Worm (Caenorhabditis elegans) whole organism, late embryonic: ENCODE results near the gene hpo-28.

Source experiments
- C38D4.7 ChIP-seq: fragments of 200-800 bp; sonication (Bioruptor generic); optimal IDR thresholded peaks from 2 replicates; lab custom pipeline; 2018; ENCODE audit warnings: mild to moderate bottlenecking, missing genetic modification characterization, moderate library complexity, missing compliant biosample characterization
- T23F11.4 ChIP-seq: fragments of 200-800 bp; sonication (Bioruptor generic); optimal IDR thresholded peaks from 2 replicates; lab custom pipeline; 2018; ENCODE audit warnings: mild to moderate bottlenecking, missing genetic modification characterization, missing compliant biosample characterization
- ahr-1 ChIP-seq: sonication (generic microtip); optimal IDR thresholded peaks from 2 replicates; lab custom pipeline; 2016; ENCODE audit warnings: missing genetic modification characterization, missing compliant biosample characterization
- ceh-18 ChIP-seq: sonication (generic microtip); optimal IDR thresholded peaks from 2 replicates; lab custom pipeline; 2016; ENCODE audit warnings: missing genetic modification characterization, missing compliant biosample characterization
- ceh-30 ChIP-seq: fragments of 150-350 bp; optimal IDR thresholded peaks from 2 replicates; lab custom pipeline; 2014; ENCODE audit warnings: missing biosample characterization, missing genetic modification characterization
- ceh-6 ChIP-seq: fragments of 200-800 bp; sonication (Bioruptor generic); optimal IDR thresholded peaks from 2 replicates; lab custom pipeline; 2018; ENCODE audit warnings: mild to moderate bottlenecking, missing genetic modification characterization, missing compliant biosample characterization
- ceh-9 ChIP-seq: sonication (generic microtip); optimal IDR thresholded peaks from 2 replicates; lab custom pipeline; 2016; ENCODE audit warnings: mild to moderate bottlenecking, missing genetic modification characterization, inconsistent platforms, missing compliant biosample characterization
- dmd-4 ChIP-seq: sonication (generic microtip); optimal IDR thresholded peaks from 2 replicates; lab custom pipeline; 2016; ENCODE audit warnings: borderline replicate concordance, missing genetic modification characterization, missing compliant biosample characterization
- dve-1 ChIP-seq: sonication (generic microtip); optimal IDR thresholded peaks from 2 replicates; lab custom pipeline; 2017; ENCODE audit warnings: antibody characterized with exemption, mild to moderate bottlenecking, missing genetic modification characterization, missing compliant biosample characterization
- elt-2 ChIP-seq: sonication (generic microtip); optimal IDR thresholded peaks from 2 replicates; lab custom pipeline; 2016; ENCODE audit warnings: missing genetic modification reagents, missing genetic modification characterization, missing compliant biosample characterization
- ets-4 ChIP-seq: sonication (generic microtip); optimal IDR thresholded peaks from 2 replicates; lab custom pipeline; 2016; ENCODE audit warnings: missing genetic modification characterization, missing compliant biosample characterization
- fax-1 ChIP-seq: sonication (generic microtip); optimal IDR thresholded peaks from 2 replicates; lab custom pipeline; 2016; ENCODE audit warnings: missing genotype, missing genetic modification characterization, missing compliant biosample characterization
- fkh-10 ChIP-seq: fragments of 150-350 bp; optimal IDR thresholded peaks from 2 replicates; lab custom pipeline; 2014; ENCODE audit warnings: missing biosample characterization, missing genetic modification reagents, missing genetic modification characterization
- hlh-30 ChIP-seq: sonication (generic microtip); optimal IDR thresholded peaks from 2 replicates; lab custom pipeline; 2017; ENCODE audit warnings: antibody characterized with exemption, missing genetic modification characterization, missing compliant biosample characterization; ENCODE audit not compliant: insufficient read depth
- hlh-6 ChIP-seq: sonication (generic microtip); optimal IDR thresholded peaks from 2 replicates; lab custom pipeline; 2016; ENCODE audit warnings: missing genotype, missing genetic modification characterization, missing compliant biosample characterization
- mec-3 ChIP-seq: sonication (generic microtip); optimal IDR thresholded peaks from 2 replicates; lab custom pipeline; 2016; ENCODE audit warnings: borderline replicate concordance, missing genetic modification characterization, missing compliant biosample characterization
- nfya-1 ChIP-seq: sonication (generic microtip); optimal IDR thresholded peaks from 2 replicates; lab custom pipeline; 2017; ENCODE audit warnings: missing genetic modification characterization, mild to moderate bottlenecking, missing compliant biosample characterization, antibody characterized with exemption, moderate library complexity
- npax-4 ChIP-seq: sonication (generic microtip); optimal IDR thresholded peaks from 2 replicates; lab custom pipeline; 2016; ENCODE audit warnings: missing genetic modification characterization, missing compliant biosample characterization
- pag-3 ChIP-seq: sonication (generic microtip); optimal IDR thresholded peaks from 2 replicates; lab custom pipeline; 2016; ENCODE audit warnings: missing compliant biosample characterization, missing genetic modification characterization, borderline replicate concordance
- pat-9 ChIP-seq: fragments of 200-800 bp; sonication (Bioruptor generic); optimal IDR thresholded peaks from 2 replicates; lab custom pipeline; 2018; ENCODE audit warnings: mild to moderate bottlenecking, missing genetic modification characterization, moderate library complexity, missing compliant biosample characterization
- pax-1 ChIP-seq: fragments of 150-350 bp; optimal IDR thresholded peaks from 2 replicates; lab custom pipeline; 2014; ENCODE audit warnings: missing biosample characterization, missing genetic modification characterization
- rnt-1 ChIP-seq: sonication (generic microtip); optimal IDR thresholded peaks from 2 replicates; lab custom pipeline; 2016; ENCODE audit warnings: missing genetic modification characterization, missing compliant biosample characterization
- sox-2 ChIP-seq: fragments of 200-800 bp; sonication (Bioruptor generic); IDR thresholded peaks from 2 replicates; pipeline ENCODE4 v1.3.6; 2022; ENCODE audit warnings: missing genetic modification reagents, missing genetic modification characterization, missing compliant biosample characterization
- sox-4 ChIP-seq: sonication (generic microtip); optimal IDR thresholded peaks from 2 replicates; lab custom pipeline; 2017; ENCODE audit warnings: mild to moderate bottlenecking, missing genetic modification characterization, inconsistent platforms, missing compliant biosample characterization
- syd-9 ChIP-seq: sonication (generic microtip); optimal IDR thresholded peaks from 2 replicates; lab custom pipeline; 2016; ENCODE audit warnings: mild to moderate bottlenecking, missing genetic modification characterization, moderate library complexity, missing compliant biosample characterization
- tbx-2 ChIP-seq: sonication (generic microtip); optimal IDR thresholded peaks from 2 replicates; lab custom pipeline; 2016; ENCODE audit warnings: missing genetic modification characterization, missing compliant biosample characterization
- unc-3 ChIP-seq, 2 experiments: fragments of 200-800 bp in 1 of 2; sonication (Bioruptor generic) in 1 of 2; sonication (generic microtip) in 1 of 2; conservative IDR thresholded peaks in 1 of 2; optimal IDR thresholded peaks in 1 of 2; 2 replicates each; pipeline versions ENCODE4 v1.3.6 to Lab custom; 2016 to 2022; ENCODE audit warnings: missing compliant biosample characterization in 2 of 2, missing genetic modification characterization in 2 of 2, missing genetic modification reagents in 1 of 2
- unc-55 ChIP-seq: sonication (generic microtip); optimal IDR thresholded peaks from 2 replicates; lab custom pipeline; 2017; ENCODE audit warnings: missing biosample characterization, missing genetic modification reagents, missing genetic modification characterization
- zip-5 ChIP-seq: sonication (generic microtip); optimal IDR thresholded peaks from 2 replicates; lab custom pipeline; 2016; ENCODE audit warnings: missing genetic modification characterization, missing compliant biosample characterization

Gene hpo-28

ce11 chrIII:5714984-5715454, 5.9 kb upstream of the hpo-28 start:
- TF ChIP-seq mec-3 (tag; lab: Kevin White, UChicago) (no peak), ceh-18 (tag; lab: Kevin White, UChicago) (no peak)

DNA sequence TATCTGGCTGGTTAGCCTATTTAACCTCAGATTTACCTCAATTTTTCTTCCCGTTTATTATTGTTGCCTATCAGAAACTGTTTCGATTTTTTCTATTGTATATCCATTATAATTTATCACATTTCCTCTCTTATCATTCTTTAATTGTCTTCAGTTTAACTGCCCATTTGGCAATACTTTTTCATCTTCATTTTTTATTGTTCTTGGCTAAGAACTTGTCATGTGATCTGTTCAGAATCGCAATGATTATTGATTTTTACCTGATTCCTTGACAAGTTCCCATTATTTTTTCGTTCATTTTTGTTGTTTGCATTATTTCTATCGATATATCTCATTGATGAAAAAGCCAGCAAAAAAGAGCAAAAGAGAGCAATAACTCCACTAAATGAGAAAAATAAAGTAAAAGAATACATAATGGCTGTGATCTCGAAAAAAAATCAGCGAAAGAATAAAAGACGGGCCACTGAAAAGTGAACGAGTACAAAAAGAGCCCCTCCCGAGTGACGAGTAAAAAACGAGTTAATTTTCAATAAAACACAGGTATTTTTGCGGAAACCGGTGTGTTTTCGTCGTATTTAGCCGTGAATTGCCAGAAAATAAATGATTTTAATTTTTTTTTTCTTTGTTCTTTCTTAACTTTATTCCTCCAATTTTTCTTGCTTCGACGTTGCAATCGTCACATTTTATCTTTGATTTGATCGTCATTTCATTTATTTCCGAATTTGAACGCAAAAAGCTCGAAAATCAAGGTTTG, 5.3 kb upstream of the hpo-28 start, which contains the start of gene arf-1:
arf-1 (plus strand) TSS at position 657 of the 754 bp plus-strand sequence.
- no peak for TF ChIP-seq unc-3 (GFP tag; conservative IDR thresholded peaks at IDR 0.05; lab: Robert Waterston, UW)
- no peak for TF ChIP-seq unc-3 (tag; optimal IDR thresholded peaks at IDR 0.05; lab: Kevin White, UChicago)
- TF ChIP-seq mec-3 (tag; lab: Kevin White, UChicago), result no peak
- TF ChIP-seq syd-9 (tag; lab: Kevin White, UChicago), result no peak

- TF ChIP-seq zip-5, result no peak
- TF ChIP-seq dve-1 (tag; lab: Kevin White, UChicago), result no peak
- no peak for TF ChIP-seq ceh-30
- TF ChIP-seq unc-3 (GFP tag; conservative IDR thresholded peaks at IDR 0.05; lab: Robert Waterston, UW), result no peak
- no peak for TF ChIP-seq unc-3 (tag; optimal IDR thresholded peaks at IDR 0.05; lab: Kevin White, UChicago)
Observed at ce11 chrIII:5711881-5712643, 2.9 kb upstream of the hpo-28 start.

DNA sequence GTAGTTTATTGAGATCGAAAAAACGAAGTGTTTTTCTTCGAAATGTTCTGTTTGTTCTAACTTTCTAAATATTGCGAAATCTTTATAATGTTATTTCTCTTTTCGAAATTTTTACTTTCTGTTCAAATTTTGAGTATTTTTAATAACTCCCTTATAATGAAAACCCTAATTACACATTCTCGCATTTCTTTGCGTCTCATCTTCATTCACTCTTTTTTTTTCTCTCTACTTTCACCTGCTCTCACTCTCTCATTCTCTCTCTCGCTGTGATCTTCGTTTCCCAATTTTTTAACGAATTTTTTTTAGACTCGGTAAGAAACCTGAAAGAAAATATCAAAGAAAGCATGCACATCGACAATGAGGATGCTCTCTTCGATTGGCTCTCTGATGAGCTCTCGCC, 2.1 kb upstream of the hpo-28 start, which contains the start of gene rbm-26:
rbm-26 (plus strand) TSS at position 301 of the 400 bp plus-strand sequence.
- TF ChIP-seq C38D4.7 (GFP tag; lab: Kevin White, UChicago), result no peak
- no peak for TF ChIP-seq hlh-30 (tag; lab: Kevin White, UChicago)
- no peak for TF ChIP-seq fax-1 (tag; lab: Kevin White, UChicago)
- no peak for TF ChIP-seq rnt-1
- TF ChIP-seq pag-3 (tag; lab: Kevin White, UChicago), result no peak
- TF ChIP-seq pax-1 (tag; lab: Kevin White, UChicago), result no peak
- no peak for TF ChIP-seq ahr-1
- TF ChIP-seq T23F11.4, result no peak
- no peak for TF ChIP-seq ceh-18 (tag; lab: Kevin White, UChicago)
- TF ChIP-seq, all 69 proteins: peak for 0

DNA sequence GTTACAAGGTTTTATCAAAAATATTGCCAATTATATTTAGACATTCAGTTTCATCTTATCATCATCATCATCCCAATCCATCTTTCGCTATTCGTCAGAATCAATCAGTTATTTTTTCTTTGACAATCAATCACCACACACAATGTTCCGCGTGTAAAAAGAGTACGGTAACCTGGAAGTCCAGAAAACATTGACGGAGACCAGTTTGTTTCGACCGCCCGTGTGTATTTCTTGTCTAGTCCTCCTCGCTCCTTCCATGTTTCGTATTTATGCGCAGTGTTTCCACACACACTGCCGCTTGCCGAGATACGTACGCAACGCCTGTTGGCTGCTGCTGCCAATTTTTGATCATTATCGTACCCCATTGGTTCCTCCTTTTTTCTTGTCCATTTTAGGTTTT, 1.6 kb upstream of the hpo-28 start:
- TF ChIP-seq rnt-1, result no peak
- no peak for TF ChIP-seq npax-4 (tag; lab: Kevin White, UChicago)
- TF ChIP-seq sox-4 (tag; lab: Kevin White, UChicago), result no peak
- TF ChIP-seq nfya-1, result peak; percentile 68
- TF ChIP-seq pag-3 (tag; lab: Kevin White, UChicago), result no peak
- TF ChIP-seq ets-4 (tag; lab: Kevin White, UChicago), result peak; percentile 70
- peak; percentile 42 for TF ChIP-seq elt-2
- no peak for TF ChIP-seq tbx-2 (tag; lab: Kevin White, UChicago)

DNA sequence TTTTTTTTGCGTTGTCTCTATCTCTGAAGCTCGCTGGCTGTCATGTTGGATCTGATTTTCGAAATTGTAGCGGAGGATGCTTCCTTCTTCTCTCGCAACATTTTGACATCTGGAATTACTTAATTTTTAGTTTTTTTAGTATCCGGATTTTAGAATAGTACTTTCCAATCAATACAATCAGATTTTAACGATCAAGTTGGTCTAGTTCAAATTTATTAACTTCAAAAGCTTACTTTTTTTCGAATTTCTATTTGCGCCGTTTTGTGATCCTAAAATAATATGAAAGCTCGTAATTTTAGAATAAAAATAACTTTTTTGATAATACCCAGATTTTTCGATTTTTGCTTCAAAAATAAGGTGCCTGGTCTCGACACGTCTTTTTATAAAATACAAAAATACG, 921 bp upstream of the hpo-28 start, which contains the start of gene B0336.12:
B0336.12 (minus strand) TSS at position 101 of the 400 bp plus-strand sequence.
- TF ChIP-seq hlh-6 (tag; lab: Kevin White, UChicago) (no peak), unc-55 (GFP tag; lab: Kevin White, UChicago) (no peak), dmd-4 (tag; lab: Kevin White, UChicago) (no peak), fkh-10 (no peak), pat-9 (tag; lab: Kevin White, UChicago) (no peak), pax-1 (tag; lab: Kevin White, UChicago) (no peak), dve-1 (tag; lab: Kevin White, UChicago) (no peak), pag-3 (tag; lab: Kevin White, UChicago) (no peak), sox-2 (GFP tag; lab: Robert Waterston, UW) (no peak), ceh-9 (tag; lab: Kevin White, UChicago) (no peak), ceh-6 (GFP tag; lab: Kevin White, UChicago) (no peak)
- TF ChIP-seq, all 69 proteins: peak for 0
